Worm (Caenorhabditis elegans) whole organism, L1 larva: Measurements from ENCODE around the gene D1005.2.

Source experiments
- C04F5.9 ChIP-seq: sonication (generic microtip); optimal IDR thresholded peaks from 2 replicates; lab custom pipeline; 2016; ENCODE audit warnings: missing genetic modification characterization, missing compliant biosample characterization
- C16A3.4 ChIP-seq: fragments of 150-350 bp; optimal IDR thresholded peaks from 2 replicates; lab custom pipeline; 2014; ENCODE audit warnings: missing biosample characterization, missing genetic modification characterization
- C34B4.2 ChIP-seq: sonication (generic microtip); optimal IDR thresholded peaks from 2 replicates; lab custom pipeline; 2017; ENCODE audit warnings: mild to moderate bottlenecking, missing genetic modification characterization, missing compliant biosample characterization
- F16B12.6 ChIP-seq: fragments of 150-350 bp; optimal IDR thresholded peaks from 2 replicates; lab custom pipeline; 2014; ENCODE audit warnings: missing biosample characterization, missing genetic modification characterization
- aha-1 ChIP-seq: fragments of 150-350 bp; optimal IDR thresholded peaks from 2 replicates; lab custom pipeline; 2014; ENCODE audit warnings: missing biosample characterization, missing genetic modification characterization
- alr-1 ChIP-seq: fragments of 200-800 bp; sonication (Bioruptor generic); optimal IDR thresholded peaks from 2 replicates; lab custom pipeline; 2018; ENCODE audit warnings: borderline replicate concordance, mild to moderate bottlenecking, missing genetic modification characterization, missing compliant biosample characterization
- aly-2 ChIP-seq: fragments of 150-350 bp; optimal IDR thresholded peaks from 2 replicates; lab custom pipeline; 2014; ENCODE audit warnings: missing biosample characterization, missing genetic modification characterization
- ama-1 ChIP-seq: fragments of 150-350 bp; optimal IDR thresholded peaks from 2 replicates; lab custom pipeline; 2014
- blmp-1 ChIP-seq: fragments of 150-350 bp; optimal IDR thresholded peaks from 2 replicates; lab custom pipeline; 2014; ENCODE audit warnings: missing biosample characterization, missing genetic modification characterization
- ceh-63 ChIP-seq: fragments of 200-800 bp; sonication (Bioruptor generic); optimal IDR thresholded peaks from 2 replicates; lab custom pipeline; 2018; ENCODE audit warnings: mild to moderate bottlenecking, missing genetic modification characterization, missing compliant biosample characterization
- ceh-8 ChIP-seq: fragments of 200-800 bp; sonication (Bioruptor generic); optimal IDR thresholded peaks from 2 replicates; lab custom pipeline; 2018; ENCODE audit warnings: mild to moderate bottlenecking, missing genetic modification characterization, moderate library complexity, missing compliant biosample characterization
- ceh-90 ChIP-seq: sonication (generic microtip); optimal IDR thresholded peaks from 2 replicates; lab custom pipeline; 2016; ENCODE audit warnings: missing genetic modification characterization, missing compliant biosample characterization
- ces-1 ChIP-seq: fragments of 150-350 bp; optimal IDR thresholded peaks from 2 replicates; lab custom pipeline; 2014; ENCODE audit warnings: missing biosample characterization, missing genetic modification reagents, missing genetic modification characterization
- dpl-1 ChIP-seq, 3 experiments: fragments of 150-350 bp in 2 of 3; sonication (generic microtip) in 1 of 3; optimal IDR thresholded peaks; 2 replicates each; lab custom pipeline; 2014 to 2017; ENCODE audit warnings: missing biosample characterization in 3 of 3, missing genetic modification characterization in 3 of 3, missing genetic modification reagents in 3 of 3
- dsc-1 ChIP-seq: sonication (generic microtip); optimal IDR thresholded peaks from 2 replicates; lab custom pipeline; 2016; ENCODE audit warnings: mild to moderate bottlenecking, missing genetic modification characterization, missing compliant biosample characterization
- efl-1 ChIP-seq, 4 experiments: fragments of 150-350 bp; optimal IDR thresholded peaks in 3 of 4; peaks in 1 of 4; 1 replicate in 1 of 4; 2 replicates in 3 of 4; lab custom pipeline; 2014; ENCODE audit warnings: missing biosample characterization in 2 of 4, missing genetic modification characterization in 2 of 4, missing genetic modification reagents in 2 of 4
- efl-3 ChIP-seq: fragments of 200-800 bp; sonication (Bioruptor generic); optimal IDR thresholded peaks from 2 replicates; lab custom pipeline; 2018; ENCODE audit warnings: mild to moderate bottlenecking, missing genetic modification characterization, missing compliant biosample characterization
- egl-13 ChIP-seq: sonication (generic microtip); optimal IDR thresholded peaks from 2 replicates; lab custom pipeline; 2016; ENCODE audit warnings: missing genotype, missing genetic modification reagents, missing genetic modification characterization, missing compliant biosample characterization
- elt-2 ChIP-seq: sonication (generic microtip); optimal IDR thresholded peaks from 2 replicates; lab custom pipeline; 2016; ENCODE audit warnings: missing genetic modification characterization, mild to moderate bottlenecking, inconsistent platforms, missing compliant biosample characterization, missing genetic modification reagents
- elt-3 ChIP-seq, 6 experiments: fragments of 150-350 bp in 1 of 6; sonication (generic microtip); optimal IDR thresholded peaks; 2 replicates each; lab custom pipeline; 2017 to 2018; ENCODE audit warnings: missing biosample characterization in 6 of 6, missing genetic modification characterization in 6 of 6, inconsistent platforms in 1 of 6
- fkh-10 ChIP-seq: sonication (generic microtip); optimal IDR thresholded peaks from 2 replicates; lab custom pipeline; 2017; ENCODE audit warnings: missing biosample characterization, missing genetic modification reagents, missing genetic modification characterization
- fos-1 ChIP-seq: fragments of 150-350 bp; optimal IDR thresholded peaks from 2 replicates; lab custom pipeline; 2014; ENCODE audit warnings: missing biosample characterization, missing genetic modification characterization
- grh-1 ChIP-seq: fragments of 200-800 bp; sonication (Bioruptor generic); IDR thresholded peaks from 2 replicates; pipeline ENCODE4 v1.3.6; 2022; ENCODE audit warnings: missing genetic modification reagents, missing genetic modification characterization, missing compliant biosample characterization
- hlh-17 ChIP-seq: fragments of 200-800 bp; sonication (Bioruptor generic); optimal IDR thresholded peaks from 2 replicates; lab custom pipeline; 2018; ENCODE audit warnings: missing genetic modification characterization, mild to moderate bottlenecking, missing compliant biosample characterization, moderate library complexity, borderline replicate concordance
- hlh-4 ChIP-seq: sonication (generic microtip); optimal IDR thresholded peaks from 2 replicates; lab custom pipeline; 2016; ENCODE audit warnings: mild to moderate bottlenecking, missing genetic modification characterization, missing compliant biosample characterization
- hpl-2 ChIP-seq: fragments of 150-350 bp; optimal IDR thresholded peaks from 2 replicates; lab custom pipeline; 2014; ENCODE audit warnings: missing biosample characterization, missing genetic modification reagents, missing genetic modification characterization
- isw-1 ChIP-seq: fragments of 200-800 bp; sonication (Bioruptor generic); IDR thresholded peaks from 2 replicates; pipeline ENCODE4 v1.3.6; 2022; ENCODE audit warnings: missing genetic modification characterization, missing compliant biosample characterization
- lin-13 ChIP-seq: fragments of 150-350 bp; optimal IDR thresholded peaks from 2 replicates; lab custom pipeline; 2014; ENCODE audit warnings: missing biosample characterization, missing genetic modification reagents, missing genetic modification characterization
- lin-15B ChIP-seq: fragments of 150-350 bp; sonication (generic microtip); optimal IDR thresholded peaks from 3 replicates; lab custom pipeline; 2014; ENCODE audit warnings: missing biosample characterization, missing genetic modification characterization
- lir-3 ChIP-seq: sonication (generic microtip); optimal IDR thresholded peaks from 2 replicates; lab custom pipeline; 2016; ENCODE audit warnings: mild to moderate bottlenecking, missing genetic modification characterization, moderate library complexity, missing compliant biosample characterization; ENCODE audit not compliant: poor library complexity
- mef-2 ChIP-seq: fragments of 150-350 bp; optimal IDR thresholded peaks from 2 replicates; lab custom pipeline; 2014; ENCODE audit warnings: missing biosample characterization, missing genetic modification characterization
- mep-1 ChIP-seq: fragments of 150-350 bp; optimal IDR thresholded peaks from 2 replicates; lab custom pipeline; 2014; ENCODE audit warnings: missing biosample characterization, missing genetic modification characterization
- nhr-11 ChIP-seq: fragments of 150-350 bp; optimal IDR thresholded peaks from 2 replicates; lab custom pipeline; 2014; ENCODE audit warnings: missing biosample characterization, missing genetic modification characterization
- nhr-12 ChIP-seq: sonication (generic microtip); optimal IDR thresholded peaks from 2 replicates; lab custom pipeline; 2017; ENCODE audit warnings: missing biosample characterization, missing genetic modification characterization
- nhr-76 ChIP-seq: sonication (generic microtip); optimal IDR thresholded peaks from 2 replicates; lab custom pipeline; 2017; ENCODE audit warnings: missing biosample characterization, missing genetic modification characterization
- nhr-90 ChIP-seq: sonication (generic microtip); optimal IDR thresholded peaks from 2 replicates; lab custom pipeline; 2016; ENCODE audit warnings: mild to moderate bottlenecking, missing genetic modification characterization, missing compliant biosample characterization; ENCODE audit not compliant: poor library complexity
- pag-3 ChIP-seq: sonication (generic microtip); optimal IDR thresholded peaks from 2 replicates; lab custom pipeline; 2017; ENCODE audit warnings: missing genetic modification characterization, mild to moderate bottlenecking, missing compliant biosample characterization, antibody characterized with exemption, borderline replicate concordance; ENCODE audit not compliant: insufficient read depth
- pqm-1 ChIP-seq: sonication (generic microtip); optimal IDR thresholded peaks from 3 replicates; lab custom pipeline; 2017; ENCODE audit warnings: missing biosample characterization, missing genetic modification characterization
- rnt-1 ChIP-seq: sonication (generic microtip); optimal IDR thresholded peaks from 2 replicates; lab custom pipeline; 2016; ENCODE audit warnings: mild to moderate bottlenecking, missing genetic modification characterization, moderate library complexity, missing compliant biosample characterization
- skn-1 ChIP-seq: fragments of 150-350 bp; optimal IDR thresholded peaks from 2 replicates; lab custom pipeline; 2014; ENCODE audit warnings: missing biosample characterization, missing genetic modification characterization
- snpc-4 ChIP-seq: fragments of 150-350 bp; optimal IDR thresholded peaks from 2 replicates; lab custom pipeline; 2014; ENCODE audit warnings: missing biosample characterization, missing genetic modification characterization
- snu-23 ChIP-seq: sonication (generic microtip); optimal IDR thresholded peaks from 2 replicates; lab custom pipeline; 2016; ENCODE audit warnings: missing genetic modification characterization, missing compliant biosample characterization
- sptf-1 ChIP-seq: fragments of 150-350 bp; optimal IDR thresholded peaks from 2 replicates; lab custom pipeline; 2014; ENCODE audit warnings: missing biosample characterization, missing genetic modification characterization
- tlp-1 ChIP-seq: fragments of 150-350 bp; optimal IDR thresholded peaks from 2 replicates; lab custom pipeline; 2014; ENCODE audit warnings: missing biosample characterization, missing genetic modification characterization
- unc-130 ChIP-seq: fragments of 150-350 bp; optimal IDR thresholded peaks from 2 replicates; lab custom pipeline; 2017; ENCODE audit warnings: missing biosample characterization, missing genetic modification characterization, inconsistent platforms
- unc-62 ChIP-seq: fragments of 150-350 bp; optimal IDR thresholded peaks from 2 replicates; lab custom pipeline; 2014; ENCODE audit warnings: missing biosample characterization, missing genetic modification reagents, missing genetic modification characterization
- unc-86 ChIP-seq: sonication (generic microtip); optimal IDR thresholded peaks from 2 replicates; lab custom pipeline; 2016; ENCODE audit warnings: missing genetic modification characterization, missing compliant biosample characterization
- unc-98 ChIP-seq: fragments of 200-800 bp; sonication (Bioruptor generic); IDR thresholded peaks from 2 replicates; pipeline ENCODE4 v1.3.6; 2022; ENCODE audit warnings: missing genetic modification characterization, missing compliant biosample characterization
- xbp-1 ChIP-seq: sonication (generic microtip); optimal IDR thresholded peaks from 2 replicates; lab custom pipeline; 2016; ENCODE audit warnings: missing genetic modification characterization, missing compliant biosample characterization
- zip-4 ChIP-seq: fragments of 200-800 bp; sonication (Bioruptor generic); optimal IDR thresholded peaks from 2 replicates; lab custom pipeline; 2018; ENCODE audit warnings: mild to moderate bottlenecking, missing genetic modification characterization, moderate library complexity, missing compliant biosample characterization
- ztf-4 ChIP-seq: fragments of 150-350 bp; optimal IDR thresholded peaks from 2 replicates; lab custom pipeline; 2014; ENCODE audit warnings: missing biosample characterization, missing genetic modification characterization

Gene D1005.2

ce11 chrX:1503698-1504501 is 45.1 kb downstream of the D1005.2 start (continued):
- peak; percentile 38 for TF ChIP-seq hpl-2 (GFP tag; lab: Kevin White, UChicago)
- TF ChIP-seq ama-1 (lab: Kevin White, UChicago): peak; percentile 94
- TF ChIP-seq alr-1 (tag; lab: Kevin White, UChicago): no peak
- TF ChIP-seq F16B12.6 (tag; lab: Kevin White, UChicago): no peak
- no peak for TF ChIP-seq mef-2
- TF ChIP-seq snpc-4 (tag; lab: Kevin White, UChicago): no peak
- TF ChIP-seq fos-1 (tag; lab: Kevin White, UChicago): no peak
- peak; percentile 47 for TF ChIP-seq zip-4 (GFP tag; lab: Kevin White, UChicago)
- peak; percentile 37 for TF ChIP-seq C04F5.9 (tag; lab: Kevin White, UChicago)
- TF ChIP-seq pqm-1 (tag; lab: Kevin White, UChicago): no peak
- no peak for TF ChIP-seq ces-1 (GFP tag; lab: Kevin White, UChicago)
- peak in 2 of 3 experiments; percentile 1 to 11 for TF ChIP-seq dpl-1 (GFP tag; optimal IDR thresholded peaks at IDR 0.05; lab: Kevin White, UChicago)
- peak; percentile 59 for TF ChIP-seq ztf-4 (tag; lab: Kevin White, UChicago)
- TF ChIP-seq nhr-90: peak; percentile 80
- peak; percentile 55 for TF ChIP-seq rnt-1 (tag; lab: Kevin White, UChicago)
- TF ChIP-seq ceh-90 (tag; lab: Kevin White, UChicago): no peak
- no peak for TF ChIP-seq nhr-12 (tag; lab: Kevin White, UChicago)
- TF ChIP-seq lin-13 (GFP tag; lab: Kevin White, UChicago): peak; percentile 74
- TF ChIP-seq hlh-4: no peak
- peak; percentile 3 for TF ChIP-seq xbp-1 (tag; lab: Kevin White, UChicago)
- no peak for TF ChIP-seq efl-1 (optimal IDR thresholded peaks at IDR 0.05; lab: Kevin White, UChicago)
- peak in 1 of 2 experiments; percentile 93 for TF ChIP-seq efl-1 (GFP tag; optimal IDR thresholded peaks at IDR 0.05 in 1 of 2; lab: Kevin White, UChicago)
- TF ChIP-seq C16A3.4 (tag; lab: Kevin White, UChicago): peak; percentile 69
- peak; percentile 44 for TF ChIP-seq lir-3
- TF ChIP-seq nhr-76 (tag; lab: Kevin White, UChicago): no peak
- no peak for TF ChIP-seq pag-3
- no peak for TF ChIP-seq tlp-1
- TF ChIP-seq elt-2 (tag; lab: Kevin White, UChicago): peak; percentile 38
- peak; percentile 72 for TF ChIP-seq snu-23
- no peak for TF ChIP-seq unc-62 (GFP tag; lab: Kevin White, UChicago)
- no peak for TF ChIP-seq aly-2 (tag; lab: Kevin White, UChicago)
- TF ChIP-seq unc-130 (tag; lab: Kevin White, UChicago): peak; percentile 56
- no peak for TF ChIP-seq lin-15B
- no peak for TF ChIP-seq sptf-1 (tag; lab: Kevin White, UChicago)
- TF ChIP-seq elt-3 (tag; optimal IDR thresholded peaks at IDR 0.05; lab: Kevin White, UChicago): peak in 2 of 6 experiments; percentile 60 to 87
- peak; percentile 61 for TF ChIP-seq grh-1 (GFP tag; lab: Robert Waterston, UW)
- TF ChIP-seq nhr-11 (tag; lab: Kevin White, UChicago): peak; percentile 35
- no peak for TF ChIP-seq ceh-63 (GFP tag; lab: Kevin White, UChicago)
- TF ChIP-seq C34B4.2 (tag; lab: Kevin White, UChicago): peak; percentile 7
- no peak for TF ChIP-seq egl-13 (tag; lab: Kevin White, UChicago)
- peak; percentile 25; the same call in 1 of the 2 replicates for TF ChIP-seq isw-1 (GFP tag; lab: Robert Waterston, UW)
- TF ChIP-seq aha-1: no peak
- no peak for TF ChIP-seq ceh-8 (GFP tag; lab: Kevin White, UChicago)
- peak; percentile 83 for TF ChIP-seq mep-1 (tag; lab: Kevin White, UChicago)
- no peak for TF ChIP-seq unc-98
- TF ChIP-seq dsc-1 (tag; lab: Kevin White, UChicago): no peak
- TF ChIP-seq blmp-1 (tag; lab: Kevin White, UChicago): no peak
- TF ChIP-seq skn-1 (tag; lab: Kevin White, UChicago): peak; percentile 94
- no peak for TF ChIP-seq efl-3 (GFP tag; lab: Kevin White, UChicago)
- no peak for TF ChIP-seq unc-86 (tag; lab: Kevin White, UChicago)
- peak; percentile 90 for TF ChIP-seq hlh-17
- no peak for TF ChIP-seq fkh-10 (GFP tag; lab: Kevin White, UChicago)
